Fruit fly (Drosophila melanogaster) whole organism, wandering third instar larva: ENCODE measurements around the gene CG2202.

Source experiments
- Abd-B ChIP-seq: fragments of >200 bp; optimal IDR thresholded peaks from 2 replicates; lab custom pipeline; 2017; ENCODE audit warnings: missing biosample characterization, missing genetic modification characterization
- CG32264 ChIP-seq: fragments of 200-800 bp; sonication (Bioruptor generic); optimal IDR thresholded peaks from 2 replicates; lab custom pipeline; 2016; ENCODE audit warnings: missing biosample characterization, missing genetic modification characterization
- CG9705 ChIP-seq: fragments of 200-800 bp; sonication (Bioruptor generic); optimal IDR thresholded peaks from 2 replicates; lab custom pipeline; 2018; ENCODE audit warnings: missing biosample characterization, mild to moderate bottlenecking, missing genetic modification characterization
- CrebA ChIP-seq: fragments of 200-800 bp; sonication (Bioruptor generic); optimal IDR thresholded peaks from 2 replicates; lab custom pipeline; 2016; ENCODE audit warnings: missing biosample characterization, mild to moderate bottlenecking, missing genetic modification characterization, borderline replicate concordance
- Dfd ChIP-seq: fragments of >200 bp; optimal IDR thresholded peaks from 2 replicates; lab custom pipeline; 2017; ENCODE audit warnings: missing biosample characterization, missing genetic modification characterization
- Dif ChIP-seq: fragments of 200-275, 200-300 bp; sonication (Bioruptor generic); optimal IDR thresholded peaks from 2 replicates; lab custom pipeline; 2018; ENCODE audit warnings: missing biosample characterization, missing genetic modification characterization; ENCODE audit not compliant: partially characterized antibody
- GATAd ChIP-seq: sonication (Bioruptor generic); optimal IDR thresholded peaks from 2 replicates; lab custom pipeline; 2016; ENCODE audit warnings: missing biosample characterization, missing genetic modification characterization
- HLH106 ChIP-seq: fragments of 200-800 bp; optimal IDR thresholded peaks from 3 replicates; lab custom pipeline; 2019; ENCODE audit warnings: missing biosample characterization, mild to moderate bottlenecking, missing genetic modification characterization, moderate library complexity
- Hnf4 ChIP-seq: fragments of 200-800 bp; sonication (Bioruptor generic); optimal IDR thresholded peaks from 2 replicates; lab custom pipeline; 2016; ENCODE audit warnings: missing biosample characterization, mild to moderate bottlenecking, missing genetic modification characterization
- Hr78 ChIP-seq: fragments of >200 bp; optimal IDR thresholded peaks from 2 replicates; lab custom pipeline; 2017; ENCODE audit warnings: missing biosample characterization, missing genetic modification characterization
- Hr83 ChIP-seq: fragments of 200-300 bp; sonication (Bioruptor generic); optimal IDR thresholded peaks from 2 replicates; lab custom pipeline; 2016; ENCODE audit warnings: missing biosample characterization, mild to moderate bottlenecking, missing genetic modification characterization, moderate library complexity; ENCODE audit not compliant: poor library complexity, severe bottlenecking
- Jra ChIP-seq: sonication (Bioruptor generic); optimal IDR thresholded peaks from 2 replicates; lab custom pipeline; 2016; ENCODE audit warnings: missing biosample characterization, missing genetic modification characterization
- Mio ChIP-seq: sonication (Bioruptor generic); optimal IDR thresholded peaks from 2 replicates; lab custom pipeline; 2016; ENCODE audit warnings: missing biosample characterization, missing genetic modification characterization
- Myc ChIP-seq: fragments of >200 bp; optimal IDR thresholded peaks from 2 replicates; lab custom pipeline; 2017
- N ChIP-seq: fragments of >200 bp; optimal IDR thresholded peaks from 2 replicates; lab custom pipeline; 2018; ENCODE audit warnings: missing biosample characterization, missing external identifiers, missing genetic modification characterization
- OdsH ChIP-seq: fragments of 200-800 bp; sonication (Bioruptor generic); optimal IDR thresholded peaks from 2 replicates; lab custom pipeline; 2016; ENCODE audit warnings: missing biosample characterization, mild to moderate bottlenecking, missing genetic modification characterization
- Rel ChIP-seq, 2 experiments: fragments of 200-800 bp; sonication (Bioruptor generic) in 1 of 2; optimal IDR thresholded peaks; 2 replicates in 1 of 2; 3 replicates in 1 of 2; lab custom pipeline; 2016 to 2019; ENCODE audit warnings: mild to moderate bottlenecking in 2 of 2, missing biosample characterization in 2 of 2, missing genetic modification characterization in 2 of 2, moderate library complexity in 1 of 2
- Sp1 ChIP-seq: fragments of 200-800 bp; sonication (Bioruptor generic); optimal IDR thresholded peaks from 3 replicates; lab custom pipeline; 2019; ENCODE audit warnings: missing biosample characterization, mild to moderate bottlenecking, missing genetic modification characterization, moderate library complexity
- Vsx2 ChIP-seq: fragments of 200-300, 225-300 bp; sonication (Bioruptor generic); optimal IDR thresholded peaks from 2 replicates; lab custom pipeline; 2018; ENCODE audit warnings: missing biosample characterization, missing genetic modification characterization; ENCODE audit not compliant: partially characterized antibody
- br ChIP-seq: fragments of 200-800 bp; sonication (Bioruptor generic); optimal IDR thresholded peaks from 2 replicates; lab custom pipeline; 2016; ENCODE audit warnings: missing biosample characterization, missing genetic modification characterization
- brk ChIP-seq: fragments of 200-800 bp; sonication (Bioruptor generic); optimal IDR thresholded peaks from 2 replicates; lab custom pipeline; 2016; ENCODE audit warnings: missing biosample characterization, mild to moderate bottlenecking, missing genetic modification characterization
- dl ChIP-seq, 2 experiments: fragments of 175-275, 200-275 bp in 1 of 2; fragments of 200-275 bp in 1 of 2; sonication (Bioruptor generic); optimal IDR thresholded peaks; lab custom pipeline; 2018; ENCODE audit warnings: mild to moderate bottlenecking in 2 of 2, missing biosample characterization in 2 of 2, missing genetic modification characterization in 2 of 2, moderate library complexity in 2 of 2; ENCODE audit not compliant: partially characterized antibody in 2 of 2, insufficient read depth in 1 of 2
- dmrt93B ChIP-seq: fragments of 200-800 bp; sonication (Bioruptor generic); optimal IDR thresholded peaks from 2 replicates; lab custom pipeline; 2018; ENCODE audit warnings: missing biosample characterization, mild to moderate bottlenecking, missing genetic modification characterization
- dsf ChIP-seq: sonication (Bioruptor generic); optimal IDR thresholded peaks from 2 replicates; lab custom pipeline; 2016; ENCODE audit warnings: missing biosample characterization, missing genetic modification characterization, borderline replicate concordance
- ey ChIP-seq: fragments of 200-800 bp; sonication (Bioruptor generic); optimal IDR thresholded peaks from 2 replicates; lab custom pipeline; 2016; ENCODE audit warnings: missing biosample characterization, missing genetic modification characterization
- foxo ChIP-seq, 2 experiments: fragments of 200-800 bp; sonication (Bioruptor generic); optimal IDR thresholded peaks; 2 replicates in 1 of 2; 3 replicates in 1 of 2; lab custom pipeline; 2016 to 2017; ENCODE audit warnings: missing biosample characterization in 2 of 2, missing genetic modification characterization in 2 of 2
- fru ChIP-seq: fragments of 200-800 bp; sonication (Bioruptor generic); optimal IDR thresholded peaks from 3 replicates; lab custom pipeline; 2016; ENCODE audit warnings: missing biosample characterization, mild to moderate bottlenecking, missing genetic modification characterization
- h ChIP-seq: fragments of 200-800 bp; sonication (Bioruptor generic); optimal IDR thresholded peaks from 3 replicates; lab custom pipeline; 2016; ENCODE audit warnings: missing biosample characterization, mild to moderate bottlenecking, missing genetic modification characterization
- jim ChIP-seq: fragments of 175-275, 200-325 bp; sonication (Bioruptor generic); optimal IDR thresholded peaks from 2 replicates; lab custom pipeline; 2016; ENCODE audit warnings: missing biosample characterization, mild to moderate bottlenecking, missing genetic modification characterization
- lola ChIP-seq: fragments of >200 bp; optimal IDR thresholded peaks from 2 replicates; lab custom pipeline; 2017; ENCODE audit warnings: missing biosample characterization, missing genetic modification characterization
- pan ChIP-seq: fragments of >200 bp; optimal IDR thresholded peaks from 2 replicates; lab custom pipeline; 2017
- psq ChIP-seq: fragments of 200-800 bp; sonication (Bioruptor generic); optimal IDR thresholded peaks from 3 replicates; lab custom pipeline; 2017; ENCODE audit warnings: missing biosample characterization, mild to moderate bottlenecking, missing genetic modification characterization, moderate library complexity
- rgr ChIP-seq: fragments of 200-800 bp; sonication (Bioruptor generic); optimal IDR thresholded peaks from 3 replicates; lab custom pipeline; 2016; ENCODE audit warnings: missing biosample characterization, mild to moderate bottlenecking, missing genetic modification characterization
- sage ChIP-seq: fragments of 200-800 bp; sonication (Bioruptor generic); optimal IDR thresholded peaks from 2 replicates; lab custom pipeline; 2016; ENCODE audit warnings: missing biosample characterization, mild to moderate bottlenecking, missing genetic modification characterization
- sv ChIP-seq: fragments of 200-800 bp; sonication (Bioruptor generic); optimal IDR thresholded peaks from 3 replicates; lab custom pipeline; 2016; ENCODE audit warnings: missing biosample characterization, missing genetic modification characterization
- tai ChIP-seq: sonication (Bioruptor generic); optimal IDR thresholded peaks from 2 replicates; lab custom pipeline; 2016; ENCODE audit warnings: missing biosample characterization, missing genetic modification characterization
- usp ChIP-seq: fragments of >200 bp; optimal IDR thresholded peaks from 2 replicates; lab custom pipeline; 2017; ENCODE audit warnings: missing biosample characterization, missing genetic modification characterization
- woc ChIP-seq: sonication (Bioruptor generic); optimal IDR thresholded peaks from 2 replicates; lab custom pipeline; 2016; ENCODE audit warnings: missing biosample characterization, mild to moderate bottlenecking, missing genetic modification characterization

Gene CG2202

DNA sequence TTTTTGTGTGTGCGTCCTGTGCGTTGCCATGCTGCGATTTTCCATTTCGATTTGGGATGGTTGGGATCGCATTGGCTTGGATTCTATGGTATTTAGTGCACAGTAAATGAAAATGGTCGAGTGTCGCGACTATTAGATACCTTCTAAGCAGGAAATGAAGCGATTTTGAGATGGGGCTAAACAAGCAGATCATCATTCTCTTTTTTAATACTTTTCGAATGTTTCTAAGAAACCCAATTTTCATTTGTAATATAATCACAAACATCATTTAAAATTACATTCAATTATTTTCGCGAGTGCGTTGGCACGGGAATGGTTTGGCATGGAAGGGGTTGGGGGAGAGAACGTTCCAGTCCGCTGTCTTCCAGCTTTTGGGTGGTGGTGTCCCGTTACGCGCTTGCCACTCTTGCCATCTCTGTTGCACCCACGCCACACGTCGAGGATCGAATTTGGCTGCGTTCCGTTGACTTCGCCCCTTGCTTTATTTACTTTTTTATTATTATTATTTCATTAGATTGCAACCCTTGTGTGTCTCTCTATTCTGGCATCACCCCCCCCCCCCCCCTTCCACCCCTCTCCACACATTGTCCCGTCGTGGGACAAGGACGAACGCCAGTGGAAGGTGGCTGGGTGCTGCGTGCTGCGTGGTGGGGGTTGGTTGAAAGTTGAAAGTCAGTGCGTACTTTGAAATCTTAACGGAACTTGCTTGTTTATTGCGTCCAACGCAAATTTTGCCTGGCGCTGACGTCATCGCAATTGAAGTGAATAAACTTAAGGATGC lies 23.0 kb upstream of the CG2202 start:
- TF ChIP-seq h (GFP tag; lab: Kevin White, UChicago) (no peak), Dfd (GFP tag; lab: Kevin White, UChicago) (peak; percentile 40), CG9705 (GFP tag; lab: Kevin White, UChicago) (no peak), dsf (GFP tag; lab: Kevin White, UChicago) (no peak)

DNA sequence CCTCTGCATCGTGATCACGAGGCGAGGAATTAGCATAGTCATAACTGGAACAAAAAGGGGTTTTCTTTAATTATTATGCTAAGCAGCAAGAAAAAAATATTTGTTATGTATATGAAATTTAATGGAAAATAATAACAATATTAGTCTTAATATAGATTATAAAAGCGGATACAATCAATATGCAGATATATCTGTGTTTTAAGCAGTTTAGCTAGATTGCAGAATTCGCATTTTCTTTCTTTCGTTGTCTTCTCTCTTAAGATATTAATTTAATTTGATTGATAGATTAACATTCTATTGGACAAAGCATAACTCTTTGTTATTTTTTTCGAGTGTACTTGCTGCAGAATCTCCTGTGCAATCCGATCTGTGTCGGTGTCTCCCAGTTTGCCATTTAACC lies 21.3 kb upstream of the CG2202 start:
- peak; percentile 11 for TF ChIP-seq psq
- TF ChIP-seq jim (GFP tag; lab: Kevin White, UChicago): no peak
- peak; percentile 18 for TF ChIP-seq Sp1 (GFP tag; lab: Kevin White, UChicago)
- TF ChIP-seq HLH106: peak; percentile 22
- TF ChIP-seq Abd-B: no peak
- TF ChIP-seq, all 38 proteins: peak for 3

DNA sequence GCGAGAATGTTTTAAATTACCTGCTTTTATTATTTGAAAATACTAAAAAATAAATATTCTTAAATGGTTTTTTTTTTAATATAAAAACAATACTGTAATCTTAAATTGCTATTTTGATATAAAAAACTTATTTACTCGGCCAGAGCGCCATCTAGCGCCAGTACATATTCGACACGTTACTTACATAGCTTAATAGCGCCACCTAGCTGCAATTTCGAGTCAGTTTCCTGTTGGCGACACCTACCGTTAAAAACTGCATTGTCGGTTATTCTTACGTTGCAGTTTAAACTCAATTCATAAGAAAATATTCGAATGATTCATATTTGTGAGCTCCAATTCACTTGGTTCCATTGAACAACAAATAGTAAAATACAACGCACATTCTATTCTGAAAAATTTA lies 16.2 kb upstream of the CG2202 start:
- TF ChIP-seq rgr (peak; percentile 65), usp (GFP tag; lab: Kevin White, UChicago) (no peak), dl (GFP tag; optimal IDR thresholded peaks at IDR 0.05; lab: Kevin White, UChicago; ENCODE audit: insufficient read depth in 1 of 2, partially characterized antibody in 2 of 2) (no peak), fru (GFP tag; lab: Kevin White, UChicago) (peak; percentile 39), Dif (GFP tag; lab: Kevin White, UChicago) (no peak), Rel (GFP tag; optimal IDR thresholded peaks at IDR 0.05; lab: Kevin White, UChicago) (no peak), Rel (tag; optimal IDR thresholded peaks at IDR 0.05; lab: Kevin White, UChicago) (no peak), N (GFP tag; lab: Kevin White, UChicago) (no peak), pan (no peak), Hr78 (GFP tag; lab: Kevin White, UChicago) (no peak), lola (GFP tag; lab: Kevin White, UChicago) (no peak), Abd-B (no peak), jim (GFP tag; lab: Kevin White, UChicago) (no peak), Vsx2 (GFP tag; lab: Kevin White, UChicago) (no peak), Hr83 (GFP tag; lab: Kevin White, UChicago) (peak; percentile 23), h (GFP tag; lab: Kevin White, UChicago) (peak; percentile 46), HLH106 (peak; percentile 65), ey (GFP tag; lab: Kevin White, UChicago) (peak; percentile 42), woc (GFP tag; lab: Kevin White, UChicago) (no peak), dsf (GFP tag; lab: Kevin White, UChicago) (no peak), Jra (GFP tag; lab: Kevin White, UChicago) (no peak), sage (no peak), tai (GFP tag; lab: Kevin White, UChicago) (peak; percentile 62), OdsH (GFP tag; lab: Kevin White, UChicago) (peak; percentile 51), Mio (GFP tag; lab: Kevin White, UChicago) (no peak), CrebA (GFP tag; lab: Kevin White, UChicago) (no peak), brk (no peak), CG9705 (GFP tag; lab: Kevin White, UChicago) (peak; percentile 65), dmrt93B (GFP tag; lab: Kevin White, UChicago) (peak; percentile 44), psq (peak; percentile 39), br (GFP tag; lab: Kevin White, UChicago) (peak; percentile 13), Hnf4 (GFP tag; lab: Kevin White, UChicago) (peak; percentile 51), GATAd (GFP tag; lab: Kevin White, UChicago) (peak; percentile 17), Sp1 (GFP tag; lab: Kevin White, UChicago) (no peak), Myc (lab: Kevin White, UChicago) (peak; percentile 93), CG32264 (GFP tag; lab: Kevin White, UChicago) (no peak), Dfd (GFP tag; lab: Kevin White, UChicago) (no peak), foxo (GFP tag; optimal IDR thresholded peaks at IDR 0.05; lab: Kevin White, UChicago) (peak in 1 of 2 experiments; percentile 73), sv (GFP tag; lab: Kevin White, UChicago) (peak; percentile 57)
- TF ChIP-seq, all 38 proteins: peak for 17
